Worm (Caenorhabditis elegans) whole organism, mixed stage, embryonic: ENCODE results near the gene K09H11.6.

Source experiments
- blmp-1 ChIP-seq: fragments of 150-350 bp; optimal IDR thresholded peaks from 2 replicates; lab custom pipeline; 2014; ENCODE audit warnings: missing biosample characterization, missing genetic modification characterization
- ces-1 ChIP-seq: fragments of 150-350 bp; optimal IDR thresholded peaks from 2 replicates; lab custom pipeline; 2014; ENCODE audit warnings: missing biosample characterization, missing genetic modification reagents, missing genetic modification characterization
- lsy-2 ChIP-seq: fragments of 150-350 bp; optimal IDR thresholded peaks from 2 replicates; lab custom pipeline; 2014; ENCODE audit warnings: missing biosample characterization, missing genetic modification characterization
- nhr-12 ChIP-seq: fragments of 150-350 bp; optimal IDR thresholded peaks from 2 replicates; lab custom pipeline; 2014; ENCODE audit warnings: missing biosample characterization, missing genetic modification characterization
- nhr-2 ChIP-seq: fragments of 150-350 bp; optimal IDR thresholded peaks from 2 replicates; lab custom pipeline; 2014; ENCODE audit warnings: missing biosample characterization, missing genetic modification characterization
- nhr-237 ChIP-seq: fragments of 150-350 bp; optimal IDR thresholded peaks from 2 replicates; lab custom pipeline; 2014; ENCODE audit warnings: missing biosample characterization, missing genetic modification characterization
- nhr-76 ChIP-seq: sonication (generic microtip); optimal IDR thresholded peaks from 2 replicates; lab custom pipeline; 2017; ENCODE audit warnings: missing biosample characterization, missing genetic modification characterization
- sem-2 ChIP-seq: fragments of 200-800 bp; sonication (Bioruptor generic); optimal IDR thresholded peaks from 2 replicates; lab custom pipeline; 2018; ENCODE audit warnings: mild to moderate bottlenecking, missing genetic modification characterization, missing compliant biosample characterization
- snpc-4 ChIP-seq: fragments of 150-350 bp; optimal IDR thresholded peaks from 2 replicates; lab custom pipeline; 2014; ENCODE audit warnings: missing biosample characterization, missing genetic modification characterization
- unc-39 ChIP-seq: fragments of 150-350 bp; optimal IDR thresholded peaks from 2 replicates; lab custom pipeline; 2014; ENCODE audit warnings: missing biosample characterization, missing genetic modification characterization
- unc-62 ChIP-seq: fragments of 150-350 bp; optimal IDR thresholded peaks from 2 replicates; lab custom pipeline; 2014; ENCODE audit warnings: missing biosample characterization, missing genetic modification reagents, missing genetic modification characterization

DNA sequence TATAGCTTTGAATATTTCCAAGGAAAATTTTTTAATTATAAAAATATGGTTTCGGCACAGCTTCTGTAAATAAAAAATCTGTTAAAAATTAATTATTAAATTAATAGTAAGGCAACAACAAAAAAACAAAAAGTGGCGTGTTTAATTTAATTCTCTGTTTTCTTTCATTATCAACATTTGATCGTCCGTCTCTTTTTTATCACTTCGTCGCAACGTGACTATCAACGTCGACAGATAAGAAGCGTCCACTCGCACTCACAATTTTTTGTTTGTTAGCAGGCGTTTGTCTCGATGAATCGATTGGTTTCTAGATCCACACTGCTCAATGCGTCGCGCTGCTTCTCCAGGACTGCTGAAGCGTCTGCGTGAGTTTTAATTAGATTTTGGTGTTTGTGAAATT is 23.3 kb downstream of the K09H11.6 start, which contains the start of gene gcst-1:
- TF ChIP-seq blmp-1 (tag; lab: Kevin White, UChicago) (no peak), unc-62 (GFP tag; lab: Kevin White, UChicago) (no peak), ces-1 (no peak), nhr-2 (tag; lab: Kevin White, UChicago) (no peak), nhr-12 (tag; lab: Kevin White, UChicago) (no peak), unc-39 (tag; lab: Kevin White, UChicago) (no peak), nhr-76 (no peak), lsy-2 (tag; lab: Kevin White, UChicago) (no peak), snpc-4 (tag; lab: Kevin White, UChicago) (no peak), sem-2 (GFP tag; lab: Kevin White, UChicago) (no peak), nhr-237 (tag; lab: Kevin White, UChicago) (no peak)
